Fruit fly (Drosophila melanogaster): ENCODE results near the gene Npc1b.

DNA sequence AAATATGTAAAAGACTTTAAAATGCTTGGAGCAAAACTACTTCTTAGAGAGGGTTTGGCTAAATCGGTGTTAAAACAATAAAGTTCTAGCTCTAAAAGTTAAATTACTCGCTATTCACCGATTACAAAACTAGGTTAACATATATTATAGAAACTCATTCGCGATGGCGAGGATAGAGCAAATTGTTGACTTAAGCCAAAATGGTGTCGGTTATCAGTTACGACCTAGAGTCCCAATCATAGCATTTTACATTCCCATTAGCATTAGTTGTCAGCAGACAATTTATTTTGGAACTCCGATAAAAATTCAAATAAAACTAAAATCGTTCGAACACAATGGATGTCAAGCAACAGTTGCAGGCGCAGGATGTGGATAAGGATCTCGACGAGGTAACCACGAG is 49.7 kb downstream of the Npc1b start, which contains the start of gene CG11666:
- TF ChIP-seq CTCF (optimal IDR thresholded peaks at IDR 0.05): no peak
- no peak for TF ChIP-seq CG8478 (optimal IDR thresholded peaks at IDR 0.05)

Data from S2 (cell line).